Fruit fly (Drosophila melanogaster) whole organism, embryonic: ENCODE results near the gene Rad60.
A peak's percentile ranks its signal among the peaks of the same experiment; 100 is the strongest.

Source experiments
- Asciz ChIP-seq: fragments of 200-800 bp; sonication (Bioruptor generic); optimal IDR thresholded peaks from 2 replicates; lab custom pipeline; 2017; ENCODE audit warnings: missing biosample characterization, mild to moderate bottlenecking, missing genetic modification characterization, missing genetic modification reagents
- C15 ChIP-seq: fragments of 200-800 bp; sonication (Bioruptor generic); IDR thresholded peaks from 3 replicates; pipeline ENCODE4 v1.3.6; 2022; ENCODE audit warnings: missing biosample characterization, missing genetic modification characterization
- CG10209 ChIP-seq: fragments of 200-800 bp; sonication (Bioruptor generic); optimal IDR thresholded peaks from 3 replicates; lab custom pipeline; 2017; ENCODE audit warnings: missing biosample characterization, mild to moderate bottlenecking, missing genetic modification characterization, missing genetic modification reagents
- CG10431 ChIP-seq: fragments of 200-800 bp; sonication (Bioruptor generic); optimal IDR thresholded peaks from 3 replicates; lab custom pipeline; 2018; ENCODE audit warnings: missing biosample characterization, mild to moderate bottlenecking, missing genetic modification characterization
- CG10462 ChIP-seq: fragments of 200-800 bp; sonication (Bioruptor generic); optimal IDR thresholded peaks from 2 replicates; lab custom pipeline; 2016; ENCODE audit warnings: missing biosample characterization, missing genetic modification characterization
- CG12744 ChIP-seq: fragments of 200-800 bp; sonication (Bioruptor generic); optimal IDR thresholded peaks from 2 replicates; lab custom pipeline; 2016; ENCODE audit warnings: missing biosample characterization, missing genetic modification characterization
- CG16779 ChIP-seq: fragments of 200-800 bp; sonication (Bioruptor generic); IDR thresholded peaks from 2 replicates; pipeline ENCODE4 v1.3.6; 2022; ENCODE audit warnings: missing biosample characterization, missing genetic modification characterization
- CG17328 ChIP-seq: fragments of 200-800 bp; sonication (Bioruptor generic); IDR thresholded peaks from 2 replicates; pipeline ENCODE4 v1.3.6; 2022; ENCODE audit warnings: missing biosample characterization, missing genetic modification characterization
- CG17361 ChIP-seq: fragments of 200-800 bp; sonication (Bioruptor generic); IDR thresholded peaks from 3 replicates; pipeline ENCODE4 v1.3.6; 2022; ENCODE audit warnings: missing biosample characterization, missing genetic modification characterization
- CG17568 ChIP-seq: fragments of 200-800 bp; sonication (Bioruptor generic); optimal IDR thresholded peaks from 2 replicates; lab custom pipeline; 2018; ENCODE audit warnings: missing biosample characterization, mild to moderate bottlenecking, missing genetic modification characterization, moderate library complexity
- CG17802 ChIP-seq: fragments of 200-800 bp; sonication (Bioruptor generic); optimal IDR thresholded peaks from 2 replicates; lab custom pipeline; 2018; ENCODE audit warnings: missing biosample characterization, mild to moderate bottlenecking, missing genetic modification characterization, moderate library complexity
- CG31224 ChIP-seq: fragments of 200-800 bp; sonication (Bioruptor generic); IDR thresholded peaks from 2 replicates; pipeline ENCODE4 v1.3.6; 2022; ENCODE audit warnings: missing biosample characterization, missing genetic modification characterization
- CG31365 ChIP-seq: fragments of 200-800 bp; sonication (Bioruptor generic); optimal IDR thresholded peaks from 2 replicates; lab custom pipeline; 2018; ENCODE audit warnings: missing biosample characterization, mild to moderate bottlenecking, missing genetic modification characterization
- CG31441 ChIP-seq: fragments of 200-800 bp; sonication (Bioruptor generic); IDR thresholded peaks from 2 replicates; pipeline ENCODE4 v1.3.6; 2022; ENCODE audit warnings: missing biosample characterization, missing genetic modification characterization
- CG5953 ChIP-seq: fragments of 200-800 bp; sonication (Bioruptor generic); IDR thresholded peaks from 2 replicates; pipeline ENCODE4 v1.3.6; 2022; ENCODE audit warnings: missing biosample characterization, missing genetic modification characterization
- CG6791 ChIP-seq: fragments of 200-800 bp; sonication (Bioruptor generic); IDR thresholded peaks from 3 replicates; pipeline ENCODE4 v1.3.6; 2022; ENCODE audit warnings: missing biosample characterization, missing genetic modification characterization; ENCODE audit not compliant: partially characterized antibody
- CG9817 ChIP-seq: fragments of 200-800 bp; sonication (Bioruptor generic); optimal IDR thresholded peaks from 2 replicates; lab custom pipeline; 2018; ENCODE audit warnings: missing biosample characterization, mild to moderate bottlenecking, missing genetic modification characterization, moderate library complexity
- Chrac-16 ChIP-seq: fragments of 200-800 bp; sonication (Bioruptor generic); optimal IDR thresholded peaks from 3 replicates; lab custom pipeline; 2016; ENCODE audit warnings: missing biosample characterization, missing genetic modification characterization
- CkIIα-i1 ChIP-seq: fragments of 200-800 bp; sonication (Bioruptor generic); IDR thresholded peaks from 2 replicates; pipeline ENCODE4 v1.3.6; 2022; ENCODE audit warnings: missing biosample characterization, missing genetic modification characterization
- Dbx ChIP-seq: fragments of 200-800 bp; sonication (Bioruptor generic); IDR thresholded peaks from 3 replicates; pipeline ENCODE4 v1.3.6; 2022; ENCODE audit warnings: missing biosample characterization, missing genetic modification characterization
- MESR4 ChIP-seq: fragments of 200-800 bp; sonication (Bioruptor generic); optimal IDR thresholded peaks from 2 replicates; lab custom pipeline; 2018; ENCODE audit warnings: missing biosample characterization, mild to moderate bottlenecking, missing genetic modification characterization, moderate library complexity
- MTF-1 ChIP-seq: fragments of 200-800 bp; sonication (Bioruptor generic); optimal IDR thresholded peaks from 2 replicates; lab custom pipeline; 2018; ENCODE audit warnings: missing biosample characterization, mild to moderate bottlenecking, missing genetic modification characterization, borderline replicate concordance
- NC2α ChIP-seq: fragments of 200-800 bp; sonication (Bioruptor generic); optimal IDR thresholded peaks from 2 replicates; lab custom pipeline; 2016; ENCODE audit warnings: missing biosample characterization, missing genetic modification characterization
- Nf-YA ChIP-seq: fragments of 200-800 bp; sonication (Bioruptor generic); IDR thresholded peaks from 2 replicates; pipeline ENCODE4 v1.3.6; 2022; ENCODE audit warnings: missing biosample characterization, missing genetic modification characterization
- Rfx ChIP-seq: fragments of 200-800 bp; sonication (Bioruptor generic); IDR thresholded peaks from 2 replicates; pipeline ENCODE4 v1.3.6; 2022; ENCODE audit warnings: missing biosample characterization, missing genetic modification characterization
- al ChIP-seq: fragments of 200-800 bp; sonication (Bioruptor generic); IDR thresholded peaks from 2 replicates; pipeline ENCODE4 v1.3.6; 2022; ENCODE audit warnings: missing biosample characterization, missing genetic modification characterization
- dmrt99B ChIP-seq: fragments of 200-800 bp; sonication (Bioruptor generic); optimal IDR thresholded peaks from 2 replicates; lab custom pipeline; 2018; ENCODE audit warnings: missing biosample characterization, mild to moderate bottlenecking, missing genetic modification characterization, moderate library complexity
- dysf ChIP-seq: fragments of 200-800 bp; sonication (Bioruptor generic); IDR thresholded peaks from 3 replicates; pipeline ENCODE4 v1.3.6; 2022; ENCODE audit warnings: missing biosample characterization, missing genetic modification characterization
- ftz-f1 ChIP-seq: fragments of 200-800 bp; sonication (Bioruptor generic); optimal IDR thresholded peaks from 2 replicates; lab custom pipeline; 2016; ENCODE audit warnings: missing biosample characterization, missing genetic modification characterization
- gce ChIP-seq: fragments of 200-800 bp; sonication (Bioruptor generic); IDR thresholded peaks from 3 replicates; pipeline ENCODE4 v1.3.6; 2022; ENCODE audit warnings: missing biosample characterization, missing genetic modification characterization
- hkb ChIP-seq, 2 experiments: fragments of 200-800 bp in 1 of 2; fragments of >200 bp in 1 of 2; sonication (Bioruptor generic) in 1 of 2; IDR thresholded peaks in 1 of 2; optimal IDR thresholded peaks in 1 of 2; 2 replicates each; pipeline versions ENCODE4 v1.3.6 to Lab custom; 2017 to 2022; ENCODE audit warnings: missing biosample characterization in 1 of 2, missing genetic modification characterization in 1 of 2
- jigr1 ChIP-seq: fragments of 200-800 bp; sonication (Bioruptor generic); IDR thresholded peaks from 3 replicates; pipeline ENCODE4 v1.3.6; 2022; ENCODE audit warnings: missing biosample characterization, missing genetic modification characterization
- ken ChIP-seq: fragments of 200-800 bp; sonication (Bioruptor generic); IDR thresholded peaks from 3 replicates; pipeline ENCODE4 v1.3.6; 2022; ENCODE audit warnings: missing biosample characterization, missing genetic modification characterization
- lov ChIP-seq, 2 experiments: fragments of 200-800 bp in 1 of 2; fragments of >200 bp in 1 of 2; sonication (Bioruptor generic) in 1 of 2; IDR thresholded peaks in 1 of 2; optimal IDR thresholded peaks in 1 of 2; 2 replicates in 1 of 2; 3 replicates in 1 of 2; pipeline versions ENCODE4 v1.3.6 to Lab custom; 2017 to 2022; ENCODE audit warnings: missing biosample characterization in 1 of 2, missing genetic modification characterization in 1 of 2
- mam ChIP-seq: fragments of 200-800 bp; sonication (Bioruptor generic); optimal IDR thresholded peaks from 3 replicates; lab custom pipeline; 2016; ENCODE audit warnings: missing biosample characterization, missing genetic modification characterization
- p53 ChIP-seq: fragments of 200-800 bp; sonication (Bioruptor generic); optimal IDR thresholded peaks from 2 replicates; lab custom pipeline; 2016; ENCODE audit warnings: missing biosample characterization, missing genetic modification characterization
- pzg ChIP-seq: fragments of 200-800 bp; sonication (Bioruptor generic); optimal IDR thresholded peaks from 3 replicates; lab custom pipeline; 2018; ENCODE audit warnings: missing biosample characterization, mild to moderate bottlenecking, missing genetic modification characterization, moderate library complexity
- ro ChIP-seq: fragments of 200-800 bp; sonication (Bioruptor generic); IDR thresholded peaks from 2 replicates; pipeline ENCODE4 v1.3.6; 2022; ENCODE audit warnings: missing biosample characterization, missing genetic modification characterization
- sc ChIP-seq, 3 experiments: fragments of >200 bp in 2 of 3; fragments of 200-800 bp in 1 of 3; sonication (Bioruptor generic) in 1 of 3; optimal IDR thresholded peaks; 2 replicates in 2 of 3; 3 replicates in 1 of 3; lab custom pipeline; 2017; ENCODE audit warnings: mild to moderate bottlenecking in 1 of 3, missing biosample characterization in 1 of 3, missing genetic modification characterization in 1 of 3, missing genetic modification reagents in 1 of 3
- scrt ChIP-seq: fragments of 200-800 bp; sonication (Bioruptor generic); optimal IDR thresholded peaks from 2 replicates; lab custom pipeline; 2018; ENCODE audit warnings: missing biosample characterization, mild to moderate bottlenecking, missing genetic modification characterization, moderate library complexity
- seq ChIP-seq: fragments of 200-800 bp; sonication (Bioruptor generic); IDR thresholded peaks from 2 replicates; pipeline ENCODE4 v1.3.6; 2022; ENCODE audit warnings: missing biosample characterization, missing genetic modification characterization
- shn ChIP-seq: fragments of 200-800 bp; sonication (Bioruptor generic); optimal IDR thresholded peaks from 3 replicates; lab custom pipeline; 2016; ENCODE audit warnings: missing biosample characterization, missing genetic modification characterization
- sna ChIP-seq: fragments of 200-800 bp; sonication (Bioruptor generic); IDR thresholded peaks from 2 replicates; pipeline ENCODE4 v1.3.6; 2022; ENCODE audit warnings: missing biosample characterization, missing genetic modification characterization; ENCODE audit not compliant: partially characterized antibody
- sqz ChIP-seq: fragments of 200-800 bp; sonication (Bioruptor generic); optimal IDR thresholded peaks from 3 replicates; lab custom pipeline; 2018; ENCODE audit warnings: missing biosample characterization, mild to moderate bottlenecking, missing genetic modification characterization
- tup ChIP-seq: fragments of 200-800 bp; sonication (Bioruptor generic); optimal IDR thresholded peaks from 2 replicates; lab custom pipeline; 2016; ENCODE audit warnings: missing biosample characterization, mild to moderate bottlenecking, missing genetic modification characterization, moderate library complexity
- z ChIP-seq: fragments of 200-800 bp; sonication (Bioruptor generic); IDR thresholded peaks from 3 replicates; pipeline ENCODE4 v1.3.6; 2022; ENCODE audit warnings: missing biosample characterization, missing genetic modification characterization
- zf30C ChIP-seq: fragments of 200-800 bp; sonication (Bioruptor generic); optimal IDR thresholded peaks from 3 replicates; lab custom pipeline; 2018; ENCODE audit warnings: missing biosample characterization, mild to moderate bottlenecking, missing genetic modification characterization
- zfh1 ChIP-seq: fragments of 200-800 bp; sonication (Bioruptor generic); IDR thresholded peaks from 3 replicates; pipeline ENCODE4 v1.3.6; 2022; ENCODE audit warnings: missing biosample characterization, missing genetic modification characterization
- zfh2 ChIP-seq: fragments of 200-800 bp; sonication (Bioruptor generic); optimal IDR thresholded peaks from 2 replicates; lab custom pipeline; 2016; ENCODE audit warnings: missing biosample characterization, missing genetic modification characterization

Gene Rad60

dm6 chr3R:23228605-23229264, 22.5 kb downstream of the Rad60 start (continued):
- TF ChIP-seq CG12744 (no peak), MTF-1 (GFP tag; lab: Kevin White, UChicago) (no peak), CG10462 (GFP tag; lab: Kevin White, UChicago) (no peak), sqz (GFP tag; lab: Kevin White, UChicago) (no peak), zfh2 (GFP tag; lab: Kevin White, UChicago) (peak; percentile 68), CG31441 (GFP tag; lab: Robert Waterston, UW) (no peak), dysf (peak; percentile 36; the same call in 2 of the 3 replicates), Chrac-16 (GFP tag; lab: Kevin White, UChicago) (no peak), seq (GFP tag; lab: Robert Waterston, UW) (no peak), gce (GFP tag; lab: Robert Waterston, UW) (no peak), CG6791 (GFP tag; lab: Robert Waterston, UW) (no peak), ken (no peak), shn (no peak), MESR4 (no peak), al (GFP tag; lab: Robert Waterston, UW) (peak; percentile 24; the same call in 1 of the 2 replicates), CG5953 (GFP tag; lab: Robert Waterston, UW) (no peak), tup (GFP tag; lab: Kevin White, UChicago) (no peak), CkIIα-i1 (GFP tag; lab: Robert Waterston, UW) (no peak), ftz-f1 (no peak), CG17568 (GFP tag; lab: Kevin White, UChicago) (no peak), pzg (GFP tag; lab: Kevin White, UChicago) (no peak), Rfx (GFP tag; lab: Robert Waterston, UW) (peak; percentile 70), CG31365 (tag; lab: Kevin White, UChicago) (peak; percentile 29), Dbx (GFP tag; lab: Robert Waterston, UW) (0 out of 3 replicates have a peak, but pooled peaks have one; percentile 45), zf30C (GFP tag; lab: Kevin White, UChicago) (no peak), NC2α (GFP tag; lab: Kevin White, UChicago) (no peak), zfh1 (GFP tag; lab: Robert Waterston, UW) (no peak), p53 (no peak), CG10431 (GFP tag; lab: Kevin White, UChicago) (no peak), jigr1 (GFP tag; lab: Robert Waterston, UW) (no peak), mam (GFP tag; lab: Kevin White, UChicago) (peak; percentile 53), hkb (optimal IDR thresholded peaks at IDR 0.05; lab: Kevin White, UChicago) (no peak), hkb (GFP tag; IDR thresholded peaks at IDR 0.05; lab: Robert Waterston, UW) (no peak), CG10209 (GFP tag; lab: Kevin White, UChicago) (no peak), CG17328 (GFP tag; lab: Robert Waterston, UW) (no peak), Asciz (GFP tag; lab: Kevin White, UChicago) (no peak), ro (GFP tag; lab: Robert Waterston, UW) (no peak), C15 (GFP tag; lab: Robert Waterston, UW) (no peak), dmrt99B (tag; lab: Kevin White, UChicago) (no peak), lov (optimal IDR thresholded peaks at IDR 0.05; lab: Kevin White, UChicago) (no peak), lov (GFP tag; IDR thresholded peaks at IDR 0.05; lab: Robert Waterston, UW) (no peak), sna (no peak), CG17361 (GFP tag; lab: Robert Waterston, UW) (no peak), CG31224 (GFP tag; lab: Robert Waterston, UW) (0 out of 2 replicates have a peak, but pooled peaks have one; percentile 38), sc (optimal IDR thresholded peaks at IDR 0.05; lab: Kevin White, UChicago) (no peak), sc (GFP tag; optimal IDR thresholded peaks at IDR 0.05; lab: Kevin White, UChicago) (no peak), Nf-YA (GFP tag; lab: Robert Waterston, UW) (no peak), CG16779 (GFP tag; lab: Robert Waterston, UW) (no peak), z (no peak), scrt (GFP tag; lab: Kevin White, UChicago) (peak; percentile 6), CG9817 (tag; lab: Kevin White, UChicago) (peak; percentile 21), CG17802 (no peak)
